Worm (Caenorhabditis elegans) whole organism, early embryonic: Measurements from ENCODE around the gene gmap-3.

ENCODE experiments used
- ama-1 ChIP-seq: fragments of 150-350 bp; optimal IDR thresholded peaks from 2 replicates; lab custom pipeline; 2014
- ceh-36 ChIP-seq: sonication (generic microtip); optimal IDR thresholded peaks from 2 replicates; lab custom pipeline; 2016; ENCODE audit warnings: missing genetic modification characterization, inconsistent platforms, missing compliant biosample characterization
- flt-1 ChIP-seq: fragments of 200-800 bp; sonication (Bioruptor generic); IDR thresholded peaks from 2 replicates; pipeline ENCODE4 v1.3.6; 2022; ENCODE audit warnings: missing genetic modification characterization, missing compliant biosample characterization
- hmg-4 ChIP-seq: fragments of 200-800 bp; sonication (Bioruptor generic); optimal IDR thresholded peaks from 2 replicates; lab custom pipeline; 2018; ENCODE audit warnings: mild to moderate bottlenecking, missing genetic modification characterization, missing compliant biosample characterization
- hnd-1 ChIP-seq: sonication (generic microtip); optimal IDR thresholded peaks from 2 replicates; lab custom pipeline; 2016; ENCODE audit warnings: missing genetic modification characterization, missing compliant biosample characterization
- pes-1 ChIP-seq: fragments of 200-800 bp; sonication (Bioruptor generic); IDR thresholded peaks from 2 replicates; pipeline ENCODE4 v1.3.6; 2022; ENCODE audit warnings: missing genetic modification reagents, missing genetic modification characterization, missing compliant biosample characterization
- sea-1 ChIP-seq: fragments of 200-800 bp; sonication (Bioruptor generic); conservative IDR thresholded peaks from 2 replicates; pipeline ENCODE4 v1.3.6; 2022; ENCODE audit warnings: missing genetic modification characterization, missing compliant biosample characterization
- tbx-37 ChIP-seq: fragments of 200-800 bp; sonication (Bioruptor generic); conservative IDR thresholded peaks from 2 replicates; pipeline ENCODE4 v1.3.6; 2022; ENCODE audit warnings: missing genetic modification reagents, missing genetic modification characterization, missing compliant biosample characterization

DNA sequence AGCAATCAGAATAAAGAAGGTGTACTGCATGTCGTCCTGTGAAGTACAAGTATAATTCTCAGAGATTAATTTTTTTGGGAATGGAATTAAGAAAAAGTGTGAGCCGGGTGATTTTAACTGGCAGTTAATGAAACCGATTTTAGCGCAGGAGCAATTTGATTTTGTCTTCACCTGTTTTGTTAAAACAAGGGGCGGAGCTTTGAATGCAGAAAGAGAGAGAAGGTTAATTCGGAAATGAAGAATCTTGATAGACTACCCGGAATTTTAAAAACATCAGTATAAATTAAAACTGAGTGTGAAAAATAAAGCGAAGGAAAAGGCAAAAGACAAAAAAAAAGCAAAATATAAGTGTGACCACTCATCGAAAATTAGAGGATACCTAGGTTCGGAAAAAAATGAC lies 5.8 kb upstream of the gmap-3 start, which contains the start of gene C05E7.3:
- TF ChIP-seq sea-1 (GFP tag; lab: Robert Waterston, UW) (no peak), tbx-37 (GFP tag; lab: Robert Waterston, UW) (no peak), flt-1 (GFP tag; lab: Robert Waterston, UW) (no peak), hnd-1 (no peak), ceh-36 (tag; lab: Kevin White, UChicago) (no peak), ama-1 (lab: Kevin White, UChicago) (no peak), pes-1 (GFP tag; lab: Robert Waterston, UW) (no peak), hmg-4 (GFP tag; lab: Kevin White, UChicago) (no peak)
